Worm (Caenorhabditis elegans): ENCODE data around the gene T02C12.5.
A peak's percentile ranks its signal among the peaks of the same experiment; 100 is the strongest.

The T02C12.5 gene

ce11 chrIII:4012036-4012435 lies 15.9 kb downstream of the T02C12.5 start, which contains the start of gene C36E8.4:
Gene C36E8.4, plus strand, starts transcription at chrIII:4012336.
- no peak for TF ChIP-seq ceh-45 (GFP tag; IDR thresholded peaks at IDR 0.05)

- TF ChIP-seq ahr-1 (tag; optimal IDR thresholded peaks at IDR 0.05) = no peak
- no peak for TF ChIP-seq sox-2 (GFP tag; IDR thresholded peaks at IDR 0.05)
- TF ChIP-seq sox-4 (tag; optimal IDR thresholded peaks at IDR 0.05) = no peak
- TF ChIP-seq elt-4 (tag; optimal IDR thresholded peaks at IDR 0.05) = no peak
- no peak for TF ChIP-seq ceh-6 (GFP tag; optimal IDR thresholded peaks at IDR 0.05)
- TF ChIP-seq ama-1 (optimal IDR thresholded peaks at IDR 0.05) = no peak
- TF ChIP-seq ceh-2 (tag; optimal IDR thresholded peaks at IDR 0.05) = no peak
- no peak for TF ChIP-seq lim-6 (tag; optimal IDR thresholded peaks at IDR 0.05)
- no peak for TF ChIP-seq ceh-18 (tag; optimal IDR thresholded peaks at IDR 0.05)
Observed at ce11 chrIII:4010987-4011386, 17.0 kb downstream of the T02C12.5 start.

ce11 chrIII:4010168-4010567 lies 17.8 kb downstream of the T02C12.5 start:
- no peak for TF ChIP-seq hlh-13 (GFP tag; optimal IDR thresholded peaks at IDR 0.05)
- TF ChIP-seq pag-3 (tag; optimal IDR thresholded peaks at IDR 0.05; ENCODE audit: borderline replicate concordance) = no peak
- no peak for TF ChIP-seq lim-6 (tag; optimal IDR thresholded peaks at IDR 0.05)
- no peak for TF ChIP-seq zip-5 (tag; optimal IDR thresholded peaks at IDR 0.05)
- TF ChIP-seq pros-1 (tag; optimal IDR thresholded peaks at IDR 0.05) = no peak
- peak; percentile 11 for TF ChIP-seq unc-42 (tag; optimal IDR thresholded peaks at IDR 0.05)
- peak; percentile 67 for TF ChIP-seq ref-2 (tag; optimal IDR thresholded peaks at IDR 0.05)
- no peak for TF ChIP-seq tbx-7 (tag; optimal IDR thresholded peaks at IDR 0.05)
- peak; percentile 4 for TF ChIP-seq syd-9 (tag; optimal IDR thresholded peaks at IDR 0.05)
- TF ChIP-seq pqm-1 (tag; optimal IDR thresholded peaks at IDR 0.05) = no peak
- peak; percentile 18 for TF ChIP-seq ceh-6 (GFP tag; optimal IDR thresholded peaks at IDR 0.05)
- TF ChIP-seq ceh-22 (tag; optimal IDR thresholded peaks at IDR 0.05) = no peak
- no peak for TF ChIP-seq che-1 (tag; optimal IDR thresholded peaks at IDR 0.05)
- no peak for TF ChIP-seq C38D4.7 (GFP tag; optimal IDR thresholded peaks at IDR 0.05)
- no peak for TF ChIP-seq elt-2 (tag; optimal IDR thresholded peaks at IDR 0.05)
- TF ChIP-seq ztf-16 (tag; optimal IDR thresholded peaks at IDR 0.05) = no peak
- TF ChIP-seq nhr-232 (tag; optimal IDR thresholded peaks at IDR 0.05) = no peak
- peak; percentile 6 for TF ChIP-seq C08G9.2 (tag; optimal IDR thresholded peaks at IDR 0.05)
- no peak for TF ChIP-seq hlh-30 (tag; optimal IDR thresholded peaks at IDR 0.05; ENCODE audit: insufficient read depth)
- peak; percentile 25 for TF ChIP-seq ceh-31 (tag; optimal IDR thresholded peaks at IDR 0.05)
- TF ChIP-seq ttx-3 (tag; optimal IDR thresholded peaks at IDR 0.05) = no peak
- TF ChIP-seq hlh-6 (tag; optimal IDR thresholded peaks at IDR 0.05) = peak; percentile 68
- no peak for TF ChIP-seq K09A11.1 (tag; optimal IDR thresholded peaks at IDR 0.05; ENCODE audit: insufficient read depth)
- TF ChIP-seq ceh-18 (tag; optimal IDR thresholded peaks at IDR 0.05) = no peak
- TF ChIP-seq T23F11.4 (GFP tag; optimal IDR thresholded peaks at IDR 0.05) = no peak
- no peak for TF ChIP-seq unc-86 (tag; optimal IDR thresholded peaks at IDR 0.05)
- no peak for TF ChIP-seq pha-4 (tag; optimal IDR thresholded peaks at IDR 0.05)
- TF ChIP-seq fkh-6 (tag; optimal IDR thresholded peaks at IDR 0.05) = no peak
- no peak for TF ChIP-seq nhr-11 (tag; optimal IDR thresholded peaks at IDR 0.05)
- TF ChIP-seq ceh-34 (tag; optimal IDR thresholded peaks at IDR 0.05) = peak; percentile 55
- TF ChIP-seq unc-3 (GFP tag; conservative IDR thresholded peaks at IDR 0.05) = no peak
- TF ChIP-seq unc-3 (tag; optimal IDR thresholded peaks at IDR 0.05) = no peak
- peak; percentile 69 for TF ChIP-seq tbx-2 (tag; optimal IDR thresholded peaks at IDR 0.05)
- TF ChIP-seq nfya-1 (tag; optimal IDR thresholded peaks at IDR 0.05) = peak; percentile 50
- TF ChIP-seq ama-1 (optimal IDR thresholded peaks at IDR 0.05) = no peak
- TF ChIP-seq ceh-24 (tag; optimal IDR thresholded peaks at IDR 0.05) = no peak

Measured in whole organism, late embryonic.